Worm (Caenorhabditis elegans) whole organism, L4 larva: ENCODE results near the gene lact-2.

Source experiments
- ceh-82 ChIP-seq: sonication (generic microtip); optimal IDR thresholded peaks from 2 replicates; lab custom pipeline; 2017; ENCODE audit warnings: missing biosample characterization, missing genetic modification characterization
- daf-19 ChIP-seq: fragments of 200-800 bp; sonication (Bioruptor generic); conservative IDR thresholded peaks from 2 replicates; pipeline ENCODE4 v1.3.6; 2022; ENCODE audit warnings: missing genetic modification characterization, missing compliant biosample characterization
- dve-1 ChIP-seq: sonication (generic microtip); optimal IDR thresholded peaks from 2 replicates; lab custom pipeline; 2017; ENCODE audit warnings: antibody characterized with exemption, mild to moderate bottlenecking, missing genetic modification characterization, missing compliant biosample characterization; ENCODE audit not compliant: insufficient read depth
- egl-27 ChIP-seq: sonication (generic microtip); optimal IDR thresholded peaks from 3 replicates; lab custom pipeline; 2017; ENCODE audit warnings: missing biosample characterization, missing genetic modification reagents, missing genetic modification characterization
- hmg-1.1 ChIP-seq: fragments of 200-800 bp; sonication (Bioruptor generic); IDR thresholded peaks from 2 replicates; pipeline ENCODE4 v1.3.6; 2022; ENCODE audit warnings: missing genetic modification reagents, missing genetic modification characterization, missing compliant biosample characterization
- mdl-1 ChIP-seq, 2 experiments: fragments of 150-350 bp in 1 of 2; sonication (generic microtip) in 1 of 2; optimal IDR thresholded peaks; 2 replicates each; lab custom pipeline; 2014 to 2017; ENCODE audit warnings: missing biosample characterization in 2 of 2, missing genetic modification characterization in 2 of 2
- nhr-11 ChIP-seq: fragments of 150-350 bp; optimal IDR thresholded peaks from 2 replicates; lab custom pipeline; 2014; ENCODE audit warnings: missing biosample characterization, missing genetic modification characterization
- nhr-28 ChIP-seq: fragments of 150-350 bp; optimal IDR thresholded peaks from 2 replicates; lab custom pipeline; 2014; ENCODE audit warnings: missing biosample characterization, missing genetic modification characterization
- nhr-76 ChIP-seq: fragments of 150-350 bp; optimal IDR thresholded peaks from 2 replicates; lab custom pipeline; 2014; ENCODE audit warnings: missing biosample characterization, missing genetic modification characterization
- pha-4 ChIP-seq, 2 experiments: fragments of 150-350 bp in 1 of 2; fragments of 200-800 bp in 1 of 2; sonication (Bioruptor generic) in 1 of 2; IDR thresholded peaks in 1 of 2; optimal IDR thresholded peaks in 1 of 2; 2 replicates each; pipeline versions ENCODE4 v1.3.6 to Lab custom; 2014 to 2022; ENCODE audit warnings: missing genetic modification characterization in 2 of 2, missing genetic modification reagents in 2 of 2, missing biosample characterization in 1 of 2, missing compliant biosample characterization in 1 of 2
- set-16 ChIP-seq: fragments of 200-800 bp; sonication (Bioruptor generic); IDR thresholded peaks from 2 replicates; pipeline ENCODE4 v1.3.6; 2022; ENCODE audit warnings: missing genetic modification reagents, missing genetic modification characterization, missing compliant biosample characterization
- snpc-1.2 ChIP-seq: fragments of 200-800 bp; sonication (Bioruptor generic); IDR thresholded peaks from 2 replicates; pipeline ENCODE4 v1.3.6; 2022; ENCODE audit warnings: missing genetic modification reagents, missing genetic modification characterization, missing compliant biosample characterization
- unc-62 ChIP-seq, 3 experiments: fragments of 150-350 bp in 1 of 3; sonication (generic microtip); optimal IDR thresholded peaks in 2 of 3; peaks in 1 of 3; 1 replicate in 1 of 3; 2 replicates in 2 of 3; lab custom pipeline; 2014 to 2017; ENCODE audit warnings: missing biosample characterization in 3 of 3, missing genetic modification characterization in 3 of 3, missing genetic modification reagents in 3 of 3, missing genotype in 1 of 3

DNA sequence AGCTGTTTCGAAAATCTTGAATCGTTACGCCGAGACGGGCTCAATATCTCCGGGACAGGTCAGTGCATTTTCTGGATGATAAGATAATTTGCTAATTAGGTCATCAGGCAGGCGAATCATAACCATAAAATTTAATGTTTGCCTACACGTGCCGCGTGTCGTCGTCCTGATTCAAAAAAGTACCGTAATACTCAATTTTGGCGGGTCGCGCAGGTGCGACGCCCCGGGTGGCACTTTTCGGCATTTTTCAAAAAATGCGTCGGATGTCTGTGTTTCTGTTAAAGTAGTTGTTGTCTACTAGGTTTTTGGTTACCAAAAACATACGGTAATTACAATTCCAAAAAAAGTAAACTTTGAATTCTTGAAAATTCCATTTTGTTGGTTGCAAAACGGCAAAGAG is 52.8 kb downstream of the lact-2 start:
- TF ChIP-seq daf-19 (GFP tag; lab: Robert Waterston, UW) (no peak), mdl-1 (tag; optimal IDR thresholded peaks at IDR 0.05; lab: Kevin White, UChicago) (no peak), nhr-28 (tag; lab: Kevin White, UChicago) (no peak), pha-4 (GFP tag; IDR thresholded peaks at IDR 0.05; lab: Robert Waterston, UW) (no peak), pha-4 (tag; optimal IDR thresholded peaks at IDR 0.05; lab: Kevin White, UChicago) (no peak), ceh-82 (tag; lab: Kevin White, UChicago) (no peak), nhr-11 (tag; lab: Kevin White, UChicago) (no peak), hmg-1.1 (GFP tag; lab: Robert Waterston, UW) (no peak), set-16 (no peak), snpc-1.2 (no peak), egl-27 (tag; lab: Kevin White, UChicago) (no peak), unc-62 (GFP tag; optimal IDR thresholded peaks at IDR 0.05 in 1 of 2; lab: Kevin White, UChicago) (no peak), unc-62 (tag; optimal IDR thresholded peaks at IDR 0.05; lab: Kevin White, UChicago) (no peak), dve-1 (tag; lab: Kevin White, UChicago) (no peak), nhr-76 (tag; lab: Kevin White, UChicago) (no peak)
